Worm (Caenorhabditis elegans) whole organism, young adult: Measurements from ENCODE around the gene C54E10.3.

Experiments used
- C17E4.6 ChIP-seq: fragments of 200-800 bp; sonication (Bioruptor generic); IDR thresholded peaks from 2 replicates; pipeline ENCODE4 v1.3.6; 2022; ENCODE audit warnings: missing genetic modification reagents, missing genetic modification characterization, missing compliant biosample characterization
- F52B5.7 ChIP-seq: sonication (generic microtip); optimal IDR thresholded peaks from 2 replicates; lab custom pipeline; 2016; ENCODE audit warnings: mild to moderate bottlenecking, missing genetic modification characterization, missing compliant biosample characterization
- K11D2.4 ChIP-seq: fragments of 200-800 bp; sonication (Bioruptor generic); IDR thresholded peaks from 2 replicates; pipeline ENCODE4 v1.3.6; 2022; ENCODE audit warnings: missing genetic modification reagents, missing genetic modification characterization, missing compliant biosample characterization
- K12H6.12 ChIP-seq: fragments of 200-800 bp; sonication (Bioruptor generic); optimal IDR thresholded peaks from 2 replicates; lab custom pipeline; 2018; ENCODE audit warnings: mild to moderate bottlenecking, missing genetic modification characterization, missing compliant biosample characterization
- aptf-3 ChIP-seq: fragments of 200-800 bp; sonication (Bioruptor generic); IDR thresholded peaks from 2 replicates; pipeline ENCODE4 v1.3.6; 2022; ENCODE audit warnings: missing genetic modification characterization, missing compliant biosample characterization
- attf-5 ChIP-seq: fragments of 200-800 bp; sonication (Bioruptor generic); optimal IDR thresholded peaks from 2 replicates; lab custom pipeline; 2018; ENCODE audit warnings: mild to moderate bottlenecking, missing genetic modification characterization, missing compliant biosample characterization
- ceh-100 ChIP-seq: fragments of 200-800 bp; sonication (Bioruptor generic); IDR thresholded peaks from 2 replicates; pipeline ENCODE4 v1.3.6; 2022; ENCODE audit warnings: missing genetic modification reagents, missing genetic modification characterization, missing compliant biosample characterization
- egl-44 ChIP-seq: fragments of 200-800 bp; sonication (Bioruptor generic); IDR thresholded peaks from 2 replicates; pipeline ENCODE4 v1.3.6; 2022; ENCODE audit warnings: missing genetic modification reagents, missing genetic modification characterization, missing compliant biosample characterization
- hlh-26 ChIP-seq: fragments of 200-800 bp; sonication (Bioruptor generic); conservative IDR thresholded peaks from 2 replicates; pipeline ENCODE4 v1.3.6; 2022; ENCODE audit warnings: missing genetic modification reagents, missing genetic modification characterization, missing compliant biosample characterization
- hrde-1 ChIP-seq: sonication (generic microtip); optimal IDR thresholded peaks from 2 replicates; lab custom pipeline; 2016; ENCODE audit warnings: missing genetic modification characterization, mild to moderate bottlenecking, missing compliant biosample characterization, moderate library complexity, missing genotype, missing genetic modification reagents, borderline replicate concordance
- lin-26 ChIP-seq: fragments of 200-800 bp; sonication (Bioruptor generic); IDR thresholded peaks from 2 replicates; pipeline ENCODE4 v1.3.6; 2022; ENCODE audit warnings: missing genetic modification reagents, missing genetic modification characterization, missing compliant biosample characterization
- lin-40 ChIP-seq: sonication (generic microtip); optimal IDR thresholded peaks from 2 replicates; lab custom pipeline; 2016; ENCODE audit warnings: missing genetic modification characterization, mild to moderate bottlenecking, missing compliant biosample characterization, missing genotype, missing genetic modification reagents
- madf-8 ChIP-seq: fragments of 200-800 bp; sonication (Bioruptor generic); conservative IDR thresholded peaks from 2 replicates; pipeline ENCODE4 v1.3.6; 2022; ENCODE audit warnings: missing genetic modification reagents, missing genetic modification characterization, missing compliant biosample characterization
- mxl-1 ChIP-seq: sonication (generic microtip); optimal IDR thresholded peaks from 2 replicates; lab custom pipeline; 2016; ENCODE audit warnings: missing genetic modification characterization, missing compliant biosample characterization
- nhr-27 ChIP-seq: fragments of 200-800 bp; sonication (Bioruptor generic); optimal IDR thresholded peaks from 2 replicates; lab custom pipeline; 2018; ENCODE audit warnings: mild to moderate bottlenecking, missing genetic modification characterization, moderate library complexity, missing compliant biosample characterization
- sdz-38 ChIP-seq: sonication (generic microtip); optimal IDR thresholded peaks from 2 replicates; lab custom pipeline; 2016; ENCODE audit warnings: missing genotype, missing genetic modification characterization, missing compliant biosample characterization
- snpc-1.3 ChIP-seq: sonication (generic microtip); optimal IDR thresholded peaks from 2 replicates; lab custom pipeline; 2017; ENCODE audit warnings: missing genetic modification characterization, mild to moderate bottlenecking, missing compliant biosample characterization, antibody characterized with exemption, moderate library complexity, missing genotype, missing genetic modification reagents; ENCODE audit not compliant: insufficient read depth

Gene C54E10.3

ce11 chrV:18854788-18855187 lies 44.0 kb downstream of the C54E10.3 start:
- TF ChIP-seq madf-8 (GFP tag; lab: Robert Waterston, UW) (no peak), K11D2.4 (GFP tag; lab: Robert Waterston, UW) (no peak), egl-44 (no peak), hlh-26 (GFP tag; lab: Robert Waterston, UW) (no peak), F52B5.7 (no peak), sdz-38 (tag; lab: Kevin White, UChicago) (no peak), K12H6.12 (tag; lab: Kevin White, UChicago) (no peak)

DNA sequence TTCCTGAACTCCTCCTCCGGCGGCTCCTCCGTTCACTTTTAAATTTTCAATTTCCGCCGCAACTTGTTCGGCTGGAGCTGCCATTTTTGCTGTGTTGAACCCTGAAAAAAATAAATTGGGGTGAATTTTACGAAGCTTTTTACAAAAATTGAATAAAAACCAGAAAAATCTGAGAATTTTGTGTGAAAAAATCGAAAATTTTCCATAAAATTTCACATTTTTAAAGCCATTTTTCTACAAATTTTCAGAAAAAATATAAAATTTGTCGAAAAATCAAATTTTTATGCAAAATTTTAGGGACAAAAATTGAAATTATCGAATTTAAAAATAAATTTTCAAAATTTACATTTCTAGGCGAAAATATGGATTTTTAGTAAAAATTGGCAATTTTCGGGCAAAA lies 48.3 kb downstream of the C54E10.3 start, which contains the start of gene wars-1:
Gene wars-1, minus strand, starts transcription at position 101 of the 400 bp plus-strand sequence.
- TF ChIP-seq lin-40 (no peak), lin-26 (GFP tag; lab: Robert Waterston, UW) (no peak), attf-5 (no peak), K12H6.12 (tag; lab: Kevin White, UChicago) (no peak), aptf-3 (no peak), hrde-1 (tag; lab: Kevin White, UChicago) (no peak), ceh-100 (GFP tag; lab: Robert Waterston, UW) (no peak), mxl-1 (tag; lab: Kevin White, UChicago) (no peak), nhr-27 (tag; lab: Kevin White, UChicago) (no peak), snpc-1.3 (tag; lab: Kevin White, UChicago) (no peak), C17E4.6 (GFP tag; lab: Robert Waterston, UW) (no peak)
